Fruit fly (Drosophila melanogaster): ENCODE results near the gene CG8840.

The CG8840 gene

DNA sequence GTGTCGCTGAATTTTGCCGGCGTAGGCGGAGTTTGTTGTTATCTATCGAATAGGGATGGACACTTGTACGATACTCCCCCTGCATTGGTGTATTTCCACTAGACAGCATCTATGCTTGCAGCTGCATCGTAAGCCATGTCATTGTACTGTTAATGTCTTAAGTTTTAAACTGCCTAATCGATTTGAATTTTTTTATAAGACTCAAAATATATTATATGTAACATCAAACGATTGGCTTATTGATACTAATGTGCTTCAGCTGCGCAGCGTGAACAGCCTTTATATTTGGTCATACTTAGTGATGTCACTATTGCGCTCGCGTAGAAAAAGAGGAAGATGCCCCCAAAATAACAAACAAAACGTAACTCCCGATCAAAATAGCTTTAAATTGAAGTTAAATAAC lies 33.7 kb upstream of the CG8840 start, which contains the start of the genes CG9662 and Ptpa (continued):
- peak; percentile 82 for TF ChIP-seq CG4404 (GFP tag; IDR thresholded peaks at IDR 0.05)
- peak; percentile 16 for TF ChIP-seq tap (tag; optimal IDR thresholded peaks at IDR 0.05)
- peak; percentile 2 for TF ChIP-seq CG15073 (GFP tag; optimal IDR thresholded peaks at IDR 0.05)
- TF ChIP-seq kah (GFP tag; optimal IDR thresholded peaks at IDR 0.05) = no peak
- peak; percentile 99 for TF ChIP-seq Sin3A (optimal IDR thresholded peaks at IDR 0.05)
- TF ChIP-seq HHEX (GFP tag; optimal IDR thresholded peaks at IDR 0.05) = peak; percentile 47
- TF ChIP-seq unc-4 (GFP tag; IDR thresholded peaks at IDR 0.05; ENCODE audit: partially characterized antibody) = peak; percentile 92
- TF ChIP-seq en (GFP tag; optimal IDR thresholded peaks at IDR 0.05) = no peak
- TF ChIP-seq MTF-1 (GFP tag; optimal IDR thresholded peaks at IDR 0.05; ENCODE audit: borderline replicate concordance) = no peak
- peak; percentile 57; the same call in 1 of the 3 replicates for TF ChIP-seq CG6175 (GFP tag; IDR thresholded peaks at IDR 0.05)
- no peak for TF ChIP-seq gce (GFP tag; IDR thresholded peaks at IDR 0.05)
- TF ChIP-seq caup (GFP tag; optimal IDR thresholded peaks at IDR 0.05; ENCODE audit: severe bottlenecking) = peak; percentile 61
- TF ChIP-seq CG17912 (GFP tag; optimal IDR thresholded peaks at IDR 0.05) = no peak
- TF ChIP-seq run (tag; optimal IDR thresholded peaks at IDR 0.05) = no peak
- TF ChIP-seq cad (GFP tag; optimal IDR thresholded peaks at IDR 0.05) = no peak
- no peak for TF ChIP-seq CG2199 (GFP tag; IDR thresholded peaks at IDR 0.05)
- peak; percentile 90 for TF ChIP-seq bab2 (GFP tag; optimal IDR thresholded peaks at IDR 0.05)
- peak; percentile 65 for TF ChIP-seq ERR (GFP tag; optimal IDR thresholded peaks at IDR 0.05)
- TF ChIP-seq cas (GFP tag; IDR thresholded peaks at IDR 0.05) = peak; percentile 47; the same call in 1 of the 2 replicates
- TF ChIP-seq mam (GFP tag; optimal IDR thresholded peaks at IDR 0.05) = peak; percentile 93
- TF ChIP-seq Hey (tag; optimal IDR thresholded peaks at IDR 0.05) = peak; percentile 10
- peak in 1 of 2 experiments; percentile 63 for TF ChIP-seq bsh (GFP tag; optimal IDR thresholded peaks at IDR 0.05)
- TF ChIP-seq CG9876 (GFP tag; optimal IDR thresholded peaks at IDR 0.05) = peak; percentile 76
- TF ChIP-seq CG7556 (GFP tag; optimal IDR thresholded peaks at IDR 0.05) = peak; percentile 43
- TF ChIP-seq CG11695 (GFP tag; IDR thresholded peaks at IDR 0.05) = peak; percentile 41; the same call in 1 of the 3 replicates
- peak; percentile 66 for TF ChIP-seq CG17359 (tag; optimal IDR thresholded peaks at IDR 0.05)
- TF ChIP-seq sima (GFP tag; optimal IDR thresholded peaks at IDR 0.05) = no peak
- TF ChIP-seq Sox102F (GFP tag; optimal IDR thresholded peaks at IDR 0.05) = peak; percentile 78
- peak; percentile 85 for TF ChIP-seq klu (GFP tag; IDR thresholded peaks at IDR 0.05)
- no peak for TF ChIP-seq wek (GFP tag; optimal IDR thresholded peaks at IDR 0.05)
- TF ChIP-seq GATAe (GFP tag; conservative IDR thresholded peaks at IDR 0.05) = no peak; the same call in 1 of the 2 replicates
- TF ChIP-seq CG14710 (tag; optimal IDR thresholded peaks at IDR 0.05) = peak; percentile 90
- TF ChIP-seq E2f2 (GFP tag; IDR thresholded peaks at IDR 0.05) = peak; percentile 67
- peak; percentile 83 for TF ChIP-seq CG34224 (GFP tag; IDR thresholded peaks at IDR 0.05; ENCODE audit: partially characterized antibody)
- peak; percentile 21 for TF ChIP-seq cwo (GFP tag; optimal IDR thresholded peaks at IDR 0.05)
- TF ChIP-seq Deaf1 (tag; optimal IDR thresholded peaks at IDR 0.05) = no peak
- peak; percentile 91 for TF ChIP-seq CG30403 (GFP tag; optimal IDR thresholded peaks at IDR 0.05)
- TF ChIP-seq Dll (GFP tag; IDR thresholded peaks at IDR 0.05; ENCODE audit: partially characterized antibody) = peak; percentile 94
- peak; percentile 75 for TF ChIP-seq CG10979 (tag; optimal IDR thresholded peaks at IDR 0.05)
- peak; percentile 72 for TF ChIP-seq NFAT (GFP tag; IDR thresholded peaks at IDR 0.05)
- TF ChIP-seq Hmr (GFP tag; optimal IDR thresholded peaks at IDR 0.05) = peak; percentile 77
- peak; percentile 98 for TF ChIP-seq knrl (GFP tag; IDR thresholded peaks at IDR 0.05; ENCODE audit: partially characterized antibody)
- TF ChIP-seq Nf-YC (tag; optimal IDR thresholded peaks at IDR 0.05) = no peak
- TF ChIP-seq CG8944 (GFP tag; optimal IDR thresholded peaks at IDR 0.05) = peak; percentile 78
- no peak for TF ChIP-seq CG12299 (tag; optimal IDR thresholded peaks at IDR 0.05)
- no peak for TF ChIP-seq lbe (GFP tag; optimal IDR thresholded peaks at IDR 0.05)
- no peak for TF ChIP-seq cg (GFP tag; optimal IDR thresholded peaks at IDR 0.05)
- TF ChIP-seq CG17612 (GFP tag; IDR thresholded peaks at IDR 0.05) = no peak
- TF ChIP-seq disco-r (GFP tag; optimal IDR thresholded peaks at IDR 0.05) = peak; percentile 49
- peak; percentile 62; the same call in 1 of the 2 replicates for TF ChIP-seq ttk (GFP tag; IDR thresholded peaks at IDR 0.05)
- peak; percentile 59 for TF ChIP-seq ab (GFP tag; optimal IDR thresholded peaks at IDR 0.05)

All from whole organism, embryonic.